Fruit fly (Drosophila melanogaster) whole organism, embryonic: ENCODE data around the gene lbl.

Experiments
- Atf-2 ChIP-seq: fragments of 200-800 bp; sonication (Bioruptor generic); optimal IDR thresholded peaks from 2 replicates; lab custom pipeline; 2016; ENCODE audit warnings: missing biosample characterization, missing genetic modification characterization
- Atf6 ChIP-seq: fragments of 200-800 bp; sonication (Bioruptor generic); IDR thresholded peaks from 2 replicates; pipeline ENCODE4 v1.3.6; 2022; ENCODE audit warnings: missing biosample characterization, missing genetic modification characterization
- Bdp1 ChIP-seq: fragments of 200-800 bp; sonication (Bioruptor generic); optimal IDR thresholded peaks from 3 replicates; lab custom pipeline; 2016; ENCODE audit warnings: missing biosample characterization, missing genetic modification characterization
- C15 ChIP-seq: fragments of 200-800 bp; sonication (Bioruptor generic); IDR thresholded peaks from 3 replicates; pipeline ENCODE4 v1.3.6; 2022; ENCODE audit warnings: missing biosample characterization, missing genetic modification characterization
- CG10431 ChIP-seq: fragments of 200-800 bp; sonication (Bioruptor generic); optimal IDR thresholded peaks from 3 replicates; lab custom pipeline; 2018; ENCODE audit warnings: missing biosample characterization, mild to moderate bottlenecking, missing genetic modification characterization
- CG10543 ChIP-seq: fragments of 200-800 bp; sonication (Bioruptor generic); optimal IDR thresholded peaks from 3 replicates; lab custom pipeline; 2017; ENCODE audit warnings: missing biosample characterization, mild to moderate bottlenecking, missing genetic modification characterization, moderate library complexity
- CG12104 ChIP-seq: fragments of 200-800 bp; sonication (Bioruptor generic); optimal IDR thresholded peaks from 3 replicates; lab custom pipeline; 2016; ENCODE audit warnings: missing biosample characterization, missing genetic modification characterization
- CG17568 ChIP-seq: fragments of 200-800 bp; sonication (Bioruptor generic); optimal IDR thresholded peaks from 2 replicates; lab custom pipeline; 2018; ENCODE audit warnings: missing biosample characterization, mild to moderate bottlenecking, missing genetic modification characterization, moderate library complexity
- CG17912 ChIP-seq: fragments of 200-800 bp; sonication (Bioruptor generic); optimal IDR thresholded peaks from 2 replicates; lab custom pipeline; 2018; ENCODE audit warnings: missing biosample characterization, mild to moderate bottlenecking, missing genetic modification characterization
- CG18619 ChIP-seq: fragments of 200-800 bp; sonication (Bioruptor generic); optimal IDR thresholded peaks from 3 replicates; lab custom pipeline; 2017; ENCODE audit warnings: missing biosample characterization, mild to moderate bottlenecking, missing genetic modification characterization
- CG2116 ChIP-seq: fragments of 200-800 bp; sonication (Bioruptor generic); optimal IDR thresholded peaks from 3 replicates; lab custom pipeline; 2018; ENCODE audit warnings: missing biosample characterization, mild to moderate bottlenecking, missing genetic modification characterization
- CG2120 ChIP-seq: fragments of 200-800 bp; sonication (Bioruptor generic); optimal IDR thresholded peaks from 3 replicates; lab custom pipeline; 2016; ENCODE audit warnings: missing biosample characterization, missing genetic modification characterization
- CG3281 ChIP-seq: fragments of 200-800 bp; sonication (Bioruptor generic); optimal IDR thresholded peaks from 3 replicates; lab custom pipeline; 2017; ENCODE audit warnings: missing biosample characterization, mild to moderate bottlenecking, missing genetic modification characterization
- CG3726 ChIP-seq: fragments of 200-800 bp; sonication (Bioruptor generic); IDR thresholded peaks from 3 replicates; pipeline ENCODE4, ENCODE4 v1.3.6; 2022; ENCODE audit warnings: missing biosample characterization, missing genetic modification characterization
- CG4617 ChIP-seq: fragments of 200-800 bp; sonication (Bioruptor generic); optimal IDR thresholded peaks from 3 replicates; lab custom pipeline; 2016; ENCODE audit warnings: missing biosample characterization, missing genetic modification characterization, borderline replicate concordance
- CG6254 ChIP-seq: fragments of 200-800 bp; sonication (Bioruptor generic); optimal IDR thresholded peaks from 3 replicates; lab custom pipeline; 2017; ENCODE audit warnings: mild to moderate bottlenecking, missing biosample characterization, missing genetic modification reagents, missing genetic modification characterization
- CG6272 ChIP-seq: fragments of 200-800 bp; sonication (Bioruptor generic); IDR thresholded peaks from 2 replicates; pipeline ENCODE4 v1.3.6; 2022; ENCODE audit warnings: missing biosample characterization, missing genetic modification characterization
- CG6683 ChIP-seq: fragments of 200-800 bp; sonication (Bioruptor generic); optimal IDR thresholded peaks from 2 replicates; lab custom pipeline; 2017; ENCODE audit warnings: missing biosample characterization, mild to moderate bottlenecking, missing genetic modification characterization, missing genetic modification reagents
- CG6689 ChIP-seq: fragments of 200-800 bp; sonication (Bioruptor generic); IDR thresholded peaks from 2 replicates; pipeline ENCODE4 v1.3.6; 2022; ENCODE audit warnings: missing biosample characterization, missing genetic modification characterization
- CG8944 ChIP-seq: fragments of 200-800 bp; sonication (Bioruptor generic); optimal IDR thresholded peaks from 3 replicates; lab custom pipeline; 2016; ENCODE audit warnings: missing biosample characterization, missing genetic modification characterization
- CG9609 ChIP-seq: fragments of 200-800 bp; sonication (Bioruptor generic); optimal IDR thresholded peaks from 3 replicates; lab custom pipeline; 2016; ENCODE audit warnings: missing biosample characterization, missing genetic modification characterization
- Drgx ChIP-seq: fragments of 200-800 bp; sonication (Bioruptor generic); IDR thresholded peaks from 2 replicates; pipeline ENCODE4 v1.3.6; 2022; ENCODE audit warnings: missing biosample characterization, missing genetic modification characterization
- Elba2 ChIP-seq: fragments of 200-800 bp; sonication (Bioruptor generic); optimal IDR thresholded peaks from 3 replicates; lab custom pipeline; 2016; ENCODE audit warnings: missing biosample characterization, missing genetic modification characterization
- H15 ChIP-seq: fragments of 200-800 bp; sonication (Bioruptor generic); IDR thresholded peaks from 3 replicates; pipeline ENCODE4 v1.3.6; 2022; ENCODE audit warnings: missing biosample characterization, missing genetic modification characterization
- MESR4 ChIP-seq: fragments of 200-800 bp; sonication (Bioruptor generic); optimal IDR thresholded peaks from 2 replicates; lab custom pipeline; 2018; ENCODE audit warnings: missing biosample characterization, mild to moderate bottlenecking, missing genetic modification characterization, moderate library complexity
- Mad ChIP-seq: fragments of 200-800 bp; sonication (Bioruptor generic); optimal IDR thresholded peaks from 2 replicates; lab custom pipeline; 2016; ENCODE audit warnings: missing biosample characterization, missing genetic modification characterization
- NC2α ChIP-seq: fragments of 200-800 bp; sonication (Bioruptor generic); optimal IDR thresholded peaks from 2 replicates; lab custom pipeline; 2016; ENCODE audit warnings: missing biosample characterization, missing genetic modification characterization
- Opbp ChIP-seq: fragments of 200-800 bp; sonication (Bioruptor generic); IDR thresholded peaks from 3 replicates; pipeline ENCODE4 v1.3.6; 2022; ENCODE audit warnings: missing biosample characterization, missing genetic modification characterization; ENCODE audit not compliant: partially characterized antibody
- Spps ChIP-seq: fragments of 200-800 bp; sonication (Bioruptor generic); optimal IDR thresholded peaks from 2 replicates; lab custom pipeline; 2018; ENCODE audit warnings: missing biosample characterization, mild to moderate bottlenecking, missing genetic modification characterization
- ash1 ChIP-seq: fragments of 200-800 bp; sonication (Bioruptor generic); optimal IDR thresholded peaks from 2 replicates; lab custom pipeline; 2018; ENCODE audit warnings: missing biosample characterization, mild to moderate bottlenecking, missing genetic modification characterization
- bbx ChIP-seq: fragments of 200-800 bp; sonication (Bioruptor generic); IDR thresholded peaks from 2 replicates; pipeline ENCODE4 v1.3.6; 2022; ENCODE audit warnings: missing biosample characterization, missing genetic modification characterization; ENCODE audit not compliant: partially characterized antibody
- chm ChIP-seq: fragments of 200-800 bp; sonication (Bioruptor generic); IDR thresholded peaks from 2 replicates; pipeline ENCODE4 v1.3.6; 2022; ENCODE audit warnings: missing biosample characterization, missing genetic modification characterization
- dati ChIP-seq: fragments of 200-800 bp; sonication (Bioruptor generic); IDR thresholded peaks from 2 replicates; pipeline ENCODE4 v1.3.6; 2022; ENCODE audit warnings: missing biosample characterization, missing genetic modification characterization
- dmrt99B ChIP-seq: fragments of 200-800 bp; sonication (Bioruptor generic); optimal IDR thresholded peaks from 2 replicates; lab custom pipeline; 2018; ENCODE audit warnings: missing biosample characterization, mild to moderate bottlenecking, missing genetic modification characterization, moderate library complexity
- ewg ChIP-seq: fragments of 200-800 bp; sonication (Bioruptor generic); optimal IDR thresholded peaks from 3 replicates; lab custom pipeline; 2017; ENCODE audit warnings: mild to moderate bottlenecking, missing biosample characterization, missing genetic modification reagents, missing genetic modification characterization
- exex ChIP-seq: fragments of 200-800 bp; sonication (Bioruptor generic); optimal IDR thresholded peaks from 4 replicates; lab custom pipeline; 2018; ENCODE audit warnings: missing biosample characterization, mild to moderate bottlenecking, missing genetic modification characterization, moderate library complexity
- fd96Cb ChIP-seq: fragments of 200-800 bp; sonication (Bioruptor generic); optimal IDR thresholded peaks from 2 replicates; lab custom pipeline; 2018; ENCODE audit warnings: missing biosample characterization, mild to moderate bottlenecking, missing genetic modification characterization, moderate library complexity
- grn ChIP-seq: fragments of 200-800 bp; sonication (Bioruptor generic); optimal IDR thresholded peaks from 3 replicates; lab custom pipeline; 2017; ENCODE audit warnings: missing biosample characterization, missing genetic modification characterization
- h ChIP-seq: fragments of >200 bp; optimal IDR thresholded peaks from 2 replicates; lab custom pipeline; 2017
- mam ChIP-seq: fragments of 200-800 bp; sonication (Bioruptor generic); optimal IDR thresholded peaks from 3 replicates; lab custom pipeline; 2016; ENCODE audit warnings: missing biosample characterization, missing genetic modification characterization
- org-1 ChIP-seq: fragments of 200-800 bp; sonication (Bioruptor generic); optimal IDR thresholded peaks from 2 replicates; lab custom pipeline; 2017; ENCODE audit warnings: missing biosample characterization, missing genetic modification characterization
- repo ChIP-seq: fragments of 200-800 bp; sonication (Bioruptor generic); optimal IDR thresholded peaks from 2 replicates; lab custom pipeline; 2016; ENCODE audit warnings: missing biosample characterization, missing genetic modification characterization
- run ChIP-seq: fragments of 200-800 bp; sonication (Bioruptor generic); optimal IDR thresholded peaks from 3 replicates; lab custom pipeline; 2018; ENCODE audit warnings: missing biosample characterization, mild to moderate bottlenecking, missing genetic modification characterization
- sens-2 ChIP-seq: fragments of 200-800 bp; sonication (Bioruptor generic); IDR thresholded peaks from 2 replicates; pipeline ENCODE4 v1.3.6; 2022; ENCODE audit warnings: missing biosample characterization, missing genetic modification characterization
- so ChIP-seq: fragments of 200-800 bp; sonication (Bioruptor generic); IDR thresholded peaks from 3 replicates; pipeline ENCODE4 v1.3.6; 2022; ENCODE audit warnings: missing biosample characterization, missing genetic modification characterization
- ssp ChIP-seq: fragments of 200-800 bp; sonication (Bioruptor generic); IDR thresholded peaks from 2 replicates; pipeline ENCODE4 v1.3.6; 2022; ENCODE audit warnings: missing biosample characterization, missing genetic modification characterization
- stwl ChIP-seq: fragments of 200-800 bp; sonication (Bioruptor generic); optimal IDR thresholded peaks from 3 replicates; lab custom pipeline; 2018; ENCODE audit warnings: missing biosample characterization, mild to moderate bottlenecking, missing genetic modification characterization, moderate library complexity
- ttk ChIP-seq: fragments of 200-800 bp; sonication (Bioruptor generic); IDR thresholded peaks from 2 replicates; pipeline ENCODE4 v2.1.2; 2022; ENCODE audit warnings: missing biosample characterization, missing genetic modification characterization
- tup ChIP-seq: fragments of 200-800 bp; sonication (Bioruptor generic); optimal IDR thresholded peaks from 2 replicates; lab custom pipeline; 2016; ENCODE audit warnings: missing biosample characterization, mild to moderate bottlenecking, missing genetic modification characterization, moderate library complexity
- twi ChIP-seq: fragments of 200-800 bp; optimal IDR thresholded peaks from 2 replicates; lab custom pipeline; 2019; ENCODE audit warnings: missing biosample characterization, mild to moderate bottlenecking, missing genetic modification characterization, moderate library complexity
- z ChIP-seq: fragments of 200-800 bp; sonication (Bioruptor generic); IDR thresholded peaks from 3 replicates; pipeline ENCODE4 v1.3.6; 2022; ENCODE audit warnings: missing biosample characterization, missing genetic modification characterization

Gene lbl

dm6 chr3R:21376859-21377607, 56.9 kb downstream of the lbl start (continued):
- TF ChIP-seq CG17912: peak; percentile 27
- peak; percentile 85 for TF ChIP-seq ssp (GFP tag; lab: Robert Waterston, UW)
- TF ChIP-seq chm: peak; percentile 80
- TF ChIP-seq dmrt99B (tag; lab: Kevin White, UChicago): no peak
- TF ChIP-seq Bdp1 (GFP tag; lab: Kevin White, UChicago): no peak
- TF ChIP-seq NC2α (GFP tag; lab: Kevin White, UChicago): peak; percentile 0
- TF ChIP-seq C15 (GFP tag; lab: Robert Waterston, UW): no peak
- TF ChIP-seq CG10543: no peak
- no peak for TF ChIP-seq Spps (tag; lab: Kevin White, UChicago)
- TF ChIP-seq org-1 (GFP tag; lab: Kevin White, UChicago): no peak
- TF ChIP-seq CG8944 (GFP tag; lab: Kevin White, UChicago): no peak
- no peak for TF ChIP-seq CG10431
- TF ChIP-seq h (lab: Kevin White, UChicago): no peak
- no peak for TF ChIP-seq CG6689 (GFP tag; lab: Robert Waterston, UW)
- TF ChIP-seq ttk (GFP tag; lab: Robert Waterston, UW): no peak
- TF ChIP-seq Mad (GFP tag; lab: Kevin White, UChicago): no peak
- no peak for TF ChIP-seq mam (GFP tag; lab: Kevin White, UChicago)
- TF ChIP-seq CG17568 (GFP tag; lab: Kevin White, UChicago): no peak
- TF ChIP-seq exex (tag; lab: Kevin White, UChicago): no peak
- no peak for TF ChIP-seq Drgx (GFP tag; lab: Robert Waterston, UW)
- peak; percentile 81 for TF ChIP-seq Opbp (GFP tag; lab: Robert Waterston, UW)
- TF ChIP-seq tup: no peak
- no peak for TF ChIP-seq run (tag; lab: Kevin White, UChicago)
- no peak for TF ChIP-seq CG9609 (GFP tag; lab: Kevin White, UChicago)
- TF ChIP-seq sens-2 (GFP tag; lab: Robert Waterston, UW): no peak
- no peak for TF ChIP-seq CG18619 (GFP tag; lab: Kevin White, UChicago)
- TF ChIP-seq CG3281 (GFP tag; lab: Kevin White, UChicago): no peak
- TF ChIP-seq CG6254 (GFP tag; lab: Kevin White, UChicago): no peak
- TF ChIP-seq Atf-2 (GFP tag; lab: Kevin White, UChicago): no peak
- no peak for TF ChIP-seq CG6683 (GFP tag; lab: Kevin White, UChicago)
- peak; percentile 36 for TF ChIP-seq CG2116 (GFP tag; lab: Kevin White, UChicago)
- peak; percentile 87 for TF ChIP-seq bbx (GFP tag; lab: Robert Waterston, UW)
- TF ChIP-seq twi (tag; lab: Kevin White, UChicago): no peak
- TF ChIP-seq so (GFP tag; lab: Robert Waterston, UW): no peak
- no peak for TF ChIP-seq CG3726 (GFP tag; lab: Robert Waterston, UW)
- no peak for TF ChIP-seq dati (GFP tag; lab: Robert Waterston, UW)
- TF ChIP-seq H15 (GFP tag; lab: Robert Waterston, UW): no peak

dm6 chr3R:21376331-21376761, 57.6 kb downstream of the lbl start:
- TF ChIP-seq repo (GFP tag; lab: Kevin White, UChicago) (no peak), mam (GFP tag; lab: Kevin White, UChicago) (no peak), stwl (tag; lab: Kevin White, UChicago) (peak; percentile 15), ash1 (GFP tag; lab: Kevin White, UChicago) (no peak), CG4617 (no peak), CG6272 (GFP tag; lab: Robert Waterston, UW) (no peak), CG6254 (GFP tag; lab: Kevin White, UChicago) (no peak), Spps (tag; lab: Kevin White, UChicago) (no peak), CG12104 (GFP tag; lab: Kevin White, UChicago) (no peak), MESR4 (GFP tag; lab: Kevin White, UChicago) (peak; percentile 62), grn (GFP tag; lab: Kevin White, UChicago) (no peak), Atf6 (GFP tag; lab: Robert Waterston, UW) (peak; percentile 34; the same call in 1 of the 2 replicates), ewg (GFP tag; lab: Kevin White, UChicago) (peak; percentile 12), Elba2 (no peak), z (GFP tag; lab: Robert Waterston, UW) (no peak), fd96Cb (tag; lab: Kevin White, UChicago) (no peak), CG2120 (GFP tag; lab: Kevin White, UChicago) (no peak)
